Worm (Caenorhabditis elegans): ENCODE results near the gene lonp-2.

The lonp-2 gene

DNA sequence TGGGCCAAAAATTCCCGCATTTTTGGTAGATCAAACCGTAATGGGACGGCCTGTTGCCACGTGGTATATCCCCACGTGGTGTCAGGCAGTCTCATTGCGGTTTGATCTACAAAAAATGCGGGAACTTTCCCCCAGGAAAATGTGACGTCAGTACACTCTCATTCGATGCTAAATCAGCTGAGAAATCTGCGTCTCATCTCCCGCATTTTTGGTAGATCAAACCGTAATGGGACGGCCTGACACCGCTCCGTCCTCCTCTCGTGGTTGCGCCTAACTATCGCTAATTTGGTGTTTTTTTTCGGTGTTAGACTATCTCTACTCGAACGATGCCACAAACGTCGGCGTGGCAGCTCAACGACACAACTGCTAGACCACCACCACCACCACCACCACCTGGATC is 46.2 kb upstream of the lonp-2 start, which contains the start of gene zyg-8:
zyg-8 (plus strand) TSS at position 301 of the 400 bp plus-strand sequence.
- TF ChIP-seq elt-3 (tag; optimal IDR thresholded peaks at IDR 0.05) (no peak), unc-62 (GFP tag; optimal IDR thresholded peaks at IDR 0.05) (no peak), ceh-39 (tag; optimal IDR thresholded peaks at IDR 0.05) (no peak), nhr-237 (tag; optimal IDR thresholded peaks at IDR 0.05) (no peak), nhr-2 (tag; optimal IDR thresholded peaks at IDR 0.05) (no peak), unc-39 (tag; optimal IDR thresholded peaks at IDR 0.05) (no peak)

DNA sequence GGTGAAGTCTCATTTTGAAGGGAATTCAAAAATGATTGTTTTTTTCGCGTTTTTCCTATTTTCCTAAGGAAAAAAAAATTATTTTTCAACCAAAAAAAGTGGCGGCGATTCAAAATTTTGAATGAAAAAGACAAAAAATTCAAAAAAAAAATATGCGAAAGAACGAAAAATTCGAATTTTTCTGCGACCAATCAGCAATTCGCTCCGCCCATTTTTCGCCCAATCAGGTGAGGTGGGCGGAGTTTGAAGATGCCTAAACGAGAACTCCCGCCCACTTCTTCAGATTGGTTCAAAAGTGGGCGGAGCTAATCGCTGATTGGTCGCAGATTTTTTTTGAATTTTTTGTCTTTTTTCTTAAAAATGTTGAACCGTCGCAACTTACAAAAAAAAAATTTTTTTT is 43.6 kb upstream of the lonp-2 start:
- TF ChIP-seq lin-32 (GFP tag; optimal IDR thresholded peaks at IDR 0.05) (no peak), ceh-83 (GFP tag; optimal IDR thresholded peaks at IDR 0.05) (no peak), pha-4 (tag; optimal IDR thresholded peaks at IDR 0.05) (no peak), nhr-28 (tag; optimal IDR thresholded peaks at IDR 0.05) (no peak), sem-2 (GFP tag; optimal IDR thresholded peaks at IDR 0.05) (no peak), mab-5 (tag; optimal IDR thresholded peaks at IDR 0.05) (no peak), sptf-1 (tag; optimal IDR thresholded peaks at IDR 0.05) (no peak), unc-39 (tag; optimal IDR thresholded peaks at IDR 0.05) (no peak), ham-2 (GFP tag; optimal IDR thresholded peaks at IDR 0.05) (no peak), elt-1 (tag; optimal IDR thresholded peaks at IDR 0.05; ENCODE audit: borderline replicate concordance, insufficient read depth) (no peak), nhr-76 (tag; optimal IDR thresholded peaks at IDR 0.05) (no peak), bed-3 (GFP tag; optimal IDR thresholded peaks at IDR 0.05) (no peak), nhr-12 (tag; optimal IDR thresholded peaks at IDR 0.05) (no peak), M03D4.4 (tag; optimal IDR thresholded peaks at IDR 0.05) (no peak), ztf-11 (tag; optimal IDR thresholded peaks at IDR 0.05) (no peak), snpc-4 (tag; optimal IDR thresholded peaks at IDR 0.05) (no peak), mls-2 (tag; optimal IDR thresholded peaks at IDR 0.05) (no peak), cnd-1 (tag; optimal IDR thresholded peaks at IDR 0.05) (no peak), ces-1 (GFP tag; optimal IDR thresholded peaks at IDR 0.05) (no peak)

DNA sequence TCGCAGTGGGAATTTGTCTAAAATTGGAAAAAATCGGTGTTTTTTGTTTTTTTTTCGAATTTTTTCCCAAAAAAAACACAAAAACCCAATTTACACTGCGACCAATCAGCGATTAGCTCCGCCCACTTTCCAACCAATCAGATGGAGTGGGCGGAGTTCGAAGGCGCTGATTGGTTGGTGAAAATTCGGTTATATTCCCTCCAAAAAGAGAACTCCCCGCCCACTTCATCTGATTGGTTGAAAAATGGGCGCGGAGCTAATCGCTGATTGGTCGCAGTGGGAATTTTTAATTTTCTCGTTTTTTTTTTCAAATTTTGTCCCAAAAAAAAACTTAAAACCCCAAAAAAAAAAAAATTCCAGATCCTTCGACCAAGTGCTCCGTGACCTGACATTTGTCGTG is 43.1 kb upstream of the lonp-2 start:
- TF ChIP-seq blmp-1 (tag; optimal IDR thresholded peaks at IDR 0.05) (no peak), mep-1 (tag; optimal IDR thresholded peaks at IDR 0.05) (no peak), drap-1 (GFP tag; optimal IDR thresholded peaks at IDR 0.05) (no peak), sptf-1 (tag; optimal IDR thresholded peaks at IDR 0.05) (no peak), pha-4 (tag; optimal IDR thresholded peaks at IDR 0.05) (no peak), nhr-76 (tag; optimal IDR thresholded peaks at IDR 0.05) (no peak), hlh-1 (tag; optimal IDR thresholded peaks at IDR 0.05) (no peak), nhr-12 (tag; optimal IDR thresholded peaks at IDR 0.05) (no peak), elt-1 (tag; optimal IDR thresholded peaks at IDR 0.05; ENCODE audit: borderline replicate concordance, insufficient read depth) (no peak), sem-2 (GFP tag; optimal IDR thresholded peaks at IDR 0.05) (no peak), lin-13 (tag; optimal IDR thresholded peaks at IDR 0.05) (no peak), tbx-8 (GFP tag; optimal IDR thresholded peaks at IDR 0.05) (no peak), lin-32 (GFP tag; optimal IDR thresholded peaks at IDR 0.05) (no peak), cnd-1 (tag; optimal IDR thresholded peaks at IDR 0.05) (no peak), ceh-43 (GFP tag; optimal IDR thresholded peaks at IDR 0.05) (no peak)

DNA sequence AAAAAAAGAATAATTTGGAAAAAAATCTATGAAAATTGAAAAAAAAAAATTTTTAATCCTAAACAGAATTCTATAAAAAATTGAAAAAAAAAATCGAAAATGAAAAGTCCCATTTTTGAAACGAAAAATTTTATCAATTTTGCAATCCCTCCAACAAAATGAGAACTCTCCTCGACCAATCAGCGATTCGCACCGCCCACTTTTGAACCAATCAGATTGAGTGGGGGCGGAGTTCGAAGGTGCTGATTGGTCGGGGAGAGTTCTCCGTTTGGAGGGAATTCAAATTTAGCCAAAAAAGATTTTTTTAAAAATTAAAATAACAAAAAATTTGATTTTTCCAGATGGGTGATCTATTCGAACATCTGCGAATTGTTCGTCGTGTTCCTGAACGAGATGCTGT is 39.8 kb upstream of the lonp-2 start:
- TF ChIP-seq snpc-4 (tag; optimal IDR thresholded peaks at IDR 0.05) (no peak), ces-1 (GFP tag; optimal IDR thresholded peaks at IDR 0.05) (no peak), nhr-237 (tag; optimal IDR thresholded peaks at IDR 0.05) (no peak), tbx-8 (GFP tag; optimal IDR thresholded peaks at IDR 0.05) (no peak), ceh-83 (GFP tag; optimal IDR thresholded peaks at IDR 0.05) (no peak), unc-120 (tag; optimal IDR thresholded peaks at IDR 0.05; ENCODE audit: poor library complexity, severe bottlenecking) (no peak), nhr-76 (tag; optimal IDR thresholded peaks at IDR 0.05) (no peak), M03D4.4 (tag; optimal IDR thresholded peaks at IDR 0.05) (no peak), cnd-1 (tag; optimal IDR thresholded peaks at IDR 0.05) (no peak), sptf-1 (tag; optimal IDR thresholded peaks at IDR 0.05) (no peak)

DNA sequence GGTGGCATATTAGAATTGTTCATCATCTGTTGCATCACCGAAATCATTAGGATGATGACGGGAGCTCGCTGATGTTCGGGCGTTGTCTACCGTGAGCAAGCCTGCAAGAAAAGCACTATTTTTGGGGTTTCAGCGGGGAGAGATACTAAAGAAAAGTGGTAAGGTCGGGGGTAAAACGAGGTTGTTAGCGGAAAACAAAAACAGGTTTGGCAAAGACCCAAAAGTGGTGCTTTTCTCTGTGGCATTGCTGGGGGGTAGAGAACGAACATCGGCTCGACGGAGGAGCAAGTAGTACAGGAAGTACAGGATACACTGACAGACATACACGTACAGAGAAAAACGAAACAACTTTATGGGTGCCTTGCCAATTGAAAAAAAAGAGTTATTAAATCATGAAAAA is 30.1 kb upstream of the lonp-2 start, which contains the start of gene php-3:
php-3 (minus strand) TSS at position 101 of the 400 bp plus-strand sequence.
- TF ChIP-seq unc-39 (tag; optimal IDR thresholded peaks at IDR 0.05), result no peak
- TF ChIP-seq elt-1 (tag; optimal IDR thresholded peaks at IDR 0.05; ENCODE audit: borderline replicate concordance, insufficient read depth), result no peak
- no peak for TF ChIP-seq unc-62 (GFP tag; optimal IDR thresholded peaks at IDR 0.05)
- TF ChIP-seq ztf-11 (tag; optimal IDR thresholded peaks at IDR 0.05), result no peak
- TF ChIP-seq nhr-237 (tag; optimal IDR thresholded peaks at IDR 0.05), result no peak
- TF ChIP-seq mep-1 (tag; optimal IDR thresholded peaks at IDR 0.05), result no peak
- TF ChIP-seq cnd-1 (tag; optimal IDR thresholded peaks at IDR 0.05), result no peak

Data from whole organism, mixed stage, embryonic.